Worm (Caenorhabditis elegans) whole organism, young adult: ENCODE measurements around the gene tsp-4.
A peak's percentile ranks its signal among the peaks of the same experiment; 100 is the strongest.

Experiments used
- D2030.7 ChIP-seq: fragments of 200-800 bp; sonication (Bioruptor generic); IDR thresholded peaks from 2 replicates; pipeline ENCODE4 v1.3.6; 2022; ENCODE audit warnings: missing genetic modification reagents, missing genetic modification characterization, missing compliant biosample characterization
- F23B12.7 ChIP-seq: sonication (generic microtip); optimal IDR thresholded peaks from 2 replicates; lab custom pipeline; 2017; ENCODE audit warnings: missing genetic modification characterization, mild to moderate bottlenecking, missing compliant biosample characterization, antibody characterized with exemption, moderate library complexity; ENCODE audit not compliant: insufficient read depth
- F33H1.4 ChIP-seq: fragments of 200-800 bp; sonication (Bioruptor generic); IDR thresholded peaks from 2 replicates; pipeline ENCODE4 v1.3.6; 2022; ENCODE audit warnings: missing genetic modification reagents, missing genetic modification characterization, missing compliant biosample characterization
- K12H6.12 ChIP-seq: fragments of 200-800 bp; sonication (Bioruptor generic); optimal IDR thresholded peaks from 2 replicates; lab custom pipeline; 2018; ENCODE audit warnings: mild to moderate bottlenecking, missing genetic modification characterization, missing compliant biosample characterization
- Y53F4B.3 ChIP-seq: fragments of 200-800 bp; sonication (Bioruptor generic); IDR thresholded peaks from 2 replicates; pipeline ENCODE4 v1.3.6; 2022; ENCODE audit warnings: missing genetic modification reagents, missing genetic modification characterization, missing compliant biosample characterization
- ZK185.1 ChIP-seq: sonication (generic microtip); optimal IDR thresholded peaks from 2 replicates; lab custom pipeline; 2016; ENCODE audit warnings: mild to moderate bottlenecking, missing genetic modification characterization, missing compliant biosample characterization; ENCODE audit not compliant: poor library complexity, severe bottlenecking
- aptf-2 ChIP-seq: fragments of 200-800 bp; sonication (Bioruptor generic); conservative IDR thresholded peaks from 2 replicates; pipeline ENCODE4 v1.3.6; 2022; ENCODE audit warnings: missing genetic modification reagents, missing genetic modification characterization, missing compliant biosample characterization
- atf-7 ChIP-seq: sonication (generic microtip); optimal IDR thresholded peaks from 2 replicates; lab custom pipeline; 2017; ENCODE audit warnings: mild to moderate bottlenecking, missing genetic modification characterization, missing compliant biosample characterization
- bed-1 ChIP-seq: fragments of 200-800 bp; sonication (Bioruptor generic); IDR thresholded peaks from 2 replicates; pipeline ENCODE4 v1.3.6; 2022; ENCODE audit warnings: missing genetic modification reagents, missing genetic modification characterization, missing compliant biosample characterization
- bed-2 ChIP-seq: fragments of 200-800 bp; sonication (Bioruptor generic); IDR thresholded peaks from 2 replicates; pipeline ENCODE4 v1.3.6; 2022; ENCODE audit warnings: missing genetic modification reagents, missing genetic modification characterization, missing compliant biosample characterization
- ceh-100 ChIP-seq: fragments of 200-800 bp; sonication (Bioruptor generic); IDR thresholded peaks from 2 replicates; pipeline ENCODE4 v1.3.6; 2022; ENCODE audit warnings: missing genetic modification reagents, missing genetic modification characterization, missing compliant biosample characterization
- ceh-40 ChIP-seq: fragments of 200-800 bp; sonication (Bioruptor generic); IDR thresholded peaks from 2 replicates; pipeline ENCODE4 v1.3.6; 2022; ENCODE audit warnings: missing genetic modification characterization, missing compliant biosample characterization
- egrh-3 ChIP-seq: fragments of 200-800 bp; sonication (Bioruptor generic); IDR thresholded peaks from 2 replicates; pipeline ENCODE4 v1.3.6; 2022; ENCODE audit warnings: missing genetic modification reagents, missing genetic modification characterization, missing compliant biosample characterization
- him-1 ChIP-seq: sonication (generic microtip); optimal IDR thresholded peaks from 2 replicates; lab custom pipeline; 2016; ENCODE audit warnings: missing genotype, missing genetic modification reagents, missing genetic modification characterization, missing compliant biosample characterization
- hlh-26 ChIP-seq: fragments of 200-800 bp; sonication (Bioruptor generic); conservative IDR thresholded peaks from 2 replicates; pipeline ENCODE4 v1.3.6; 2022; ENCODE audit warnings: missing genetic modification reagents, missing genetic modification characterization, missing compliant biosample characterization
- hmg-1.2 ChIP-seq: fragments of 200-800 bp; sonication (Bioruptor generic); IDR thresholded peaks from 2 replicates; pipeline ENCODE4 v1.3.6; 2022; ENCODE audit warnings: missing genetic modification reagents, missing genetic modification characterization, missing compliant biosample characterization
- hmg-20 ChIP-seq: fragments of 200-800 bp; sonication (Bioruptor generic); IDR thresholded peaks from 2 replicates; pipeline ENCODE4 v1.3.6; 2022; ENCODE audit warnings: missing genetic modification reagents, missing genetic modification characterization, missing compliant biosample characterization
- lin-35 ChIP-seq, 3 experiments: fragments of 150-350 bp in 2 of 3; sonication (generic microtip) in 1 of 3; optimal IDR thresholded peaks; 2 replicates each; lab custom pipeline; 2014 to 2018; ENCODE audit warnings: missing biosample characterization in 3 of 3, missing genetic modification characterization in 3 of 3, missing genetic modification reagents in 3 of 3
- madf-6 ChIP-seq: fragments of 200-800 bp; sonication (Bioruptor generic); IDR thresholded peaks from 2 replicates; pipeline ENCODE4 v1.3.6; 2022; ENCODE audit warnings: missing genetic modification reagents, missing genetic modification characterization, missing compliant biosample characterization
- nfya-1 ChIP-seq: sonication (generic microtip); optimal IDR thresholded peaks from 2 replicates; lab custom pipeline; 2017; ENCODE audit warnings: antibody characterized with exemption, missing compliant biosample characterization, missing genetic modification characterization, borderline replicate concordance; ENCODE audit not compliant: insufficient read depth
- nfya-2 ChIP-seq: fragments of 200-800 bp; sonication (Bioruptor generic); IDR thresholded peaks from 2 replicates; pipeline ENCODE4 v1.3.6; 2022; ENCODE audit warnings: missing genetic modification reagents, missing genetic modification characterization, missing compliant biosample characterization
- nhr-27 ChIP-seq: fragments of 200-800 bp; sonication (Bioruptor generic); optimal IDR thresholded peaks from 2 replicates; lab custom pipeline; 2018; ENCODE audit warnings: mild to moderate bottlenecking, missing genetic modification characterization, moderate library complexity, missing compliant biosample characterization
- nhr-80 ChIP-seq: sonication (generic microtip); optimal IDR thresholded peaks from 2 replicates; lab custom pipeline; 2016; ENCODE audit warnings: missing genetic modification characterization, missing compliant biosample characterization
- rec-8 ChIP-seq, 2 experiments: sonication (generic microtip); optimal IDR thresholded peaks; 2 replicates each; lab custom pipeline; 2016; ENCODE audit warnings: mild to moderate bottlenecking in 2 of 2, missing genetic modification characterization in 2 of 2, missing genetic modification reagents in 2 of 2, missing genotype in 2 of 2, missing biosample characterization in 1 of 2, missing compliant biosample characterization in 1 of 2, moderate library complexity in 1 of 2
- snpc-1.1 ChIP-seq: sonication (generic microtip); optimal IDR thresholded peaks from 2 replicates; lab custom pipeline; 2017; ENCODE audit warnings: missing genetic modification characterization, mild to moderate bottlenecking, missing compliant biosample characterization, antibody characterized with exemption, moderate library complexity, missing genotype, missing genetic modification reagents; ENCODE audit not compliant: insufficient read depth
- somi-1 ChIP-seq: fragments of 200-800 bp; sonication (Bioruptor generic); optimal IDR thresholded peaks from 2 replicates; lab custom pipeline; 2018; ENCODE audit warnings: mild to moderate bottlenecking, missing genetic modification characterization, missing compliant biosample characterization
- tbx-9 ChIP-seq: sonication (generic microtip); optimal IDR thresholded peaks from 2 replicates; lab custom pipeline; 2016; ENCODE audit warnings: borderline replicate concordance, missing genetic modification characterization, inconsistent platforms, missing compliant biosample characterization
- tlf-1 ChIP-seq: fragments of 200-800 bp; sonication (Bioruptor generic); optimal IDR thresholded peaks from 2 replicates; lab custom pipeline; 2018; ENCODE audit warnings: mild to moderate bottlenecking, missing genetic modification characterization, missing compliant biosample characterization
- unc-62 ChIP-seq: fragments of 150-350 bp; optimal IDR thresholded peaks from 2 replicates; lab custom pipeline; 2014; ENCODE audit warnings: missing biosample characterization, missing genetic modification reagents, missing genetic modification characterization

Gene tsp-4

DNA sequence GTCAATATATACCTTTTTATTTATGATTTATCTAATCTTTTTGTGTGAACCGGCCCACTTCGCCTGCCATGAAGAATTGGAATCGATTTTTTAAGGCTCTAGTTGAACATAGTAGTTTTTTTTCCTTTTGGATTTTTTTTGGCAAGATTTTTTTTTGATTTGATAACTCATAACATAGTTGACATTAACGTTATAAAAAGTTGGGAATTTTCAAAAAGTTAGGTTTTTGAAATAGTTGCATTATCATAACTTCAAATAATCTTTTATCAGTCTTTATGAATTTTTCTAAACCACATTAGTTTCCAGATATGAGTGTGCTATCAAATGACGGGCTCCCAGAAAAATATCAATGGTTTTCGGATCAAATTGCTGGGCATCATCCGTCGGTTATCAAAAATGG, 27.8 kb upstream of the tsp-4 start, which contains the start of gene ipmk-1:
Gene ipmk-1, plus strand, starts transcription at position 301 of the 400 bp plus-strand sequence.
- no peak for TF ChIP-seq ZK185.1
- no peak for TF ChIP-seq nfya-1 (tag; lab: Kevin White, UChicago)
- TF ChIP-seq atf-7 (tag; lab: Kevin White, UChicago) = no peak
- TF ChIP-seq K12H6.12 (tag; lab: Kevin White, UChicago) = no peak
- no peak for TF ChIP-seq nhr-27 (tag; lab: Kevin White, UChicago)
- TF ChIP-seq nhr-80 (tag; lab: Kevin White, UChicago) = no peak
- no peak for TF ChIP-seq madf-6

DNA sequence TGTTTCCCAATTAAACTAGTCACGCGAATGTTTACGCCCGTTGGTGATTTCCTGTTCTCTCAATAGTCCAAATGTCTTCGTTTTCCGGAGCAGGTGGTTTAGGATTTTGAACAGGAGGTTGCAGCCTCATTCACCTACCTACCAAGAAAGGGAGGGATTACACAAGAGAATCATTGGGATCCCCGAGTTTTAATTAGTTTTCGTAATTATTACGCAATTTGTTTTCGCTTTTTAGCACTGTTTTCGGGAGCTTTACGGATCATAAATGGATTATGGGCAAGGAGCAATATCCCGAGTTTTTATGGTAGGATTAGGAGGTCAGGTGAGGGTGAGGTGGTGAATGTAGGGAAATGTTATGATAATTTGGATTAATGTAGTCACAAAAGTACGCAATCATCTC, 25.9 kb upstream of the tsp-4 start:
- TF ChIP-seq tbx-9 (tag; lab: Kevin White, UChicago) = no peak
- no peak for TF ChIP-seq F23B12.7 (tag; lab: Kevin White, UChicago)
- TF ChIP-seq, all 124 proteins: peak for 0

DNA sequence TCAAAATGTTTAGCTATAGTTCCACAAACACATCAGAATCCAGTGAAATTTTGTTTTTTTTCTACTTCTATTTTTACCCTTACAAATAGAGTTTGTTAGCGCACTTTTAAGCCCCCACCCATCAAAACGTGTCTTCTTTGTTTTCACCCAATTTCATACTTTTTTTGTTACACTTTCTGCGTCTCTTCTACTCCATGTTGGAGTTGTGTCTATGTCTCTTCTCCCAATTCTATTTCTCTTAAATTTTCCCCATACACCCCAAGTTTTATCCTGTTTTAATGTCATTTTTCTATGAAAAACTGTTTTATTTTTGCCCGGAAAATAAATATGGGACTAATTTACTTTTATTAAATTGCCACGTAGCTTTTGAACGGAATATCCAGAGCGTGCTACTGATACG, 25.3 kb upstream of the tsp-4 start:
- TF ChIP-seq hmg-20 (GFP tag; lab: Robert Waterston, UW) = no peak
- TF ChIP-seq madf-6 = no peak
- peak; percentile 64; the same call in 1 of the 2 replicates for TF ChIP-seq hmg-1.2 (GFP tag; lab: Robert Waterston, UW)
- no peak for TF ChIP-seq lin-35 (GFP tag; optimal IDR thresholded peaks at IDR 0.05; lab: Kevin White, UChicago)

DNA sequence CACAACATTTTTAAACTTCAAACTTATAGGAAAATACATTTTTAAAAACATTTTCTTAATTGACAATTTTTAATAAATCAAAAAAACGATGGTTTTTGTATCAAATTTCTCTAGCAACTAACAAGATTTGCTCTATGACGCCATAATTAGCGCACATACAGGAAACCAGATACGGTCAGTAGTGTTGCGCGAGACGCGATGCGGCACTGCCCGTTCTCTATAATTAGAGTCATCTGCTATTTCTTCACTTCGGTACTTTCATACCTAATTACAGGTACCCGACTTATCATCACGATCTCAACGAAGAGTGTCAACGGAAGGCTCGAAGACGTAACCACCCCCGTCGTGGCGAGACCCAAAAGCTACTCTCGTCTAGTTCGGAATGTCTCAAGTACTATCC, 24.6 kb upstream of the tsp-4 start:
- TF ChIP-seq D2030.7 (no peak), rec-8 (tag; optimal IDR thresholded peaks at IDR 0.05; lab: Kevin White, UChicago) (no peak), atf-7 (tag; lab: Kevin White, UChicago) (no peak), tlf-1 (GFP tag; lab: Kevin White, UChicago) (no peak), aptf-2 (GFP tag; lab: Robert Waterston, UW) (no peak), somi-1 (GFP tag; lab: Kevin White, UChicago) (no peak), ceh-40 (GFP tag; lab: Robert Waterston, UW) (no peak), K12H6.12 (tag; lab: Kevin White, UChicago) (no peak)

DNA sequence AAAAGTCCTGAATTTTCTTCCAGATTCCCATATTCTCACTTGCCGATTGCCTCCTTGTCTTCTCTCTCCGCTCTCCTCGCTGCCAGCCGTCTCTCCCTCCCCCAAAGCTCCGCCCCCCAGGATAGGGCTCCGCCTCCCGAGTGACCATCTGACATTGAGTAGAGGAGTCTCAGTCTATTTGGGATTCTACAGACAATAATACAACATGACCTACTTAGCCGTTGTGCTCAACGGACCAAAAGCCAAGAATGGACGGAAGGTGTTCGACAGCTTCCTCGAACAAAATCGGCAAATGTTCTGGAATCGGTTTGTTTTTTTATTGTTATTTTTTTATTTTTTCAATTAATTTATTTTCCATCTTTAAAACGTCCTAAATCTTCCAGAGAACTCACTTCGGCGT, 22.0 kb upstream of the tsp-4 start, which contains the start of gene ham-1:
Gene ham-1, plus strand, starts transcription at position 173 of the 400 bp plus-strand sequence.
- TF ChIP-seq egrh-3 (GFP tag; lab: Robert Waterston, UW) (peak; percentile 23; the same call in 1 of the 2 replicates), Y53F4B.3 (GFP tag; lab: Robert Waterston, UW) (no peak), him-1 (tag; lab: Kevin White, UChicago) (no peak)

DNA sequence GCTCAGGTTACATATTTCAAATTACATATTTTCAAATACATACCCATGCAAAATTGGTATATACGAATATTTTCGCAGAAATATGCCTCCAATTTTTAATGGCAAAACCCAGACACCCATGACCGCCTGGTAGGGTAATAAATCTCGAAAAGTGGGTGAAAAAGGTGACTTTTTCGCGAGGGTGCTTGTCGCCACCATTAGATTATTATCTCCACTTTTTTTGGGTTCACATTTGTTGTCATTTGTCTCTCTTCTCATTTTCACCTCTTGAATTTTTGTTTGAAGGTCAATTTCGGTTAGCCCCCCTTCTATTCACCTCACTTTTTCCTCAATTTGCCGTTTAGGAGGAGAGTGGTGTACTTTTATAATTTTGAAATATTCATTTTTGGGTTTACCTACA, 20.2 kb upstream of the tsp-4 start:
- TF ChIP-seq K12H6.12 (tag; lab: Kevin White, UChicago) (no peak), bed-2 (GFP tag; lab: Robert Waterston, UW) (no peak), nfya-2 (GFP tag; lab: Robert Waterston, UW) (no peak), ceh-100 (no peak), F33H1.4 (GFP tag; lab: Robert Waterston, UW) (no peak), hlh-26 (GFP tag; lab: Robert Waterston, UW) (no peak), unc-62 (GFP tag; lab: Kevin White, UChicago) (no peak), bed-1 (GFP tag; lab: Robert Waterston, UW) (no peak), snpc-1.1 (tag; lab: Kevin White, UChicago) (no peak)
- TF ChIP-seq, all 124 proteins: peak for 0
